Worm (Caenorhabditis elegans) whole organism, L1 larva: ENCODE results near the gene C27D6.12.

ENCODE experiments used
- F16B12.6 ChIP-seq: fragments of 150-350 bp; optimal IDR thresholded peaks from 2 replicates; lab custom pipeline; 2014; ENCODE audit warnings: missing biosample characterization, missing genetic modification characterization
- alr-1 ChIP-seq: fragments of 200-800 bp; sonication (Bioruptor generic); optimal IDR thresholded peaks from 2 replicates; lab custom pipeline; 2018; ENCODE audit warnings: borderline replicate concordance, mild to moderate bottlenecking, missing genetic modification characterization, missing compliant biosample characterization
- ceh-8 ChIP-seq: fragments of 200-800 bp; sonication (Bioruptor generic); optimal IDR thresholded peaks from 2 replicates; lab custom pipeline; 2018; ENCODE audit warnings: mild to moderate bottlenecking, missing genetic modification characterization, moderate library complexity, missing compliant biosample characterization
- ceh-90 ChIP-seq: sonication (generic microtip); optimal IDR thresholded peaks from 2 replicates; lab custom pipeline; 2016; ENCODE audit warnings: missing genetic modification characterization, missing compliant biosample characterization
- efl-1 ChIP-seq, 4 experiments: fragments of 150-350 bp; optimal IDR thresholded peaks in 3 of 4; peaks in 1 of 4; 1 replicate in 1 of 4; 2 replicates in 3 of 4; lab custom pipeline; 2014; ENCODE audit warnings: missing biosample characterization in 2 of 4, missing genetic modification characterization in 2 of 4, missing genetic modification reagents in 2 of 4
- egl-27 ChIP-seq, 2 experiments: fragments of 150-350 bp in 1 of 2; sonication (generic microtip); optimal IDR thresholded peaks; 3 replicates each; lab custom pipeline; 2017 to 2018; ENCODE audit warnings: missing biosample characterization in 2 of 2, missing genetic modification characterization in 2 of 2, missing genetic modification reagents in 2 of 2
- fkh-8 ChIP-seq: sonication (generic microtip); optimal IDR thresholded peaks from 2 replicates; lab custom pipeline; 2016; ENCODE audit warnings: mild to moderate bottlenecking, missing genetic modification characterization, missing compliant biosample characterization
- grh-1 ChIP-seq: fragments of 200-800 bp; sonication (Bioruptor generic); IDR thresholded peaks from 2 replicates; pipeline ENCODE4 v1.3.6; 2022; ENCODE audit warnings: missing genetic modification reagents, missing genetic modification characterization, missing compliant biosample characterization
- hlh-4 ChIP-seq: sonication (generic microtip); optimal IDR thresholded peaks from 2 replicates; lab custom pipeline; 2016; ENCODE audit warnings: mild to moderate bottlenecking, missing genetic modification characterization, missing compliant biosample characterization
- lin-15B ChIP-seq: fragments of 150-350 bp; sonication (generic microtip); optimal IDR thresholded peaks from 3 replicates; lab custom pipeline; 2014; ENCODE audit warnings: missing biosample characterization, missing genetic modification characterization
- lsy-2 ChIP-seq, 2 experiments: fragments of 150-350 bp; optimal IDR thresholded peaks; 2 replicates each; lab custom pipeline; 2014; ENCODE audit warnings: missing biosample characterization in 2 of 2, missing genetic modification characterization in 2 of 2
- mdl-1 ChIP-seq, 2 experiments: fragments of 150-350 bp; optimal IDR thresholded peaks; 2 replicates each; lab custom pipeline; 2014 to 2017; ENCODE audit warnings: missing biosample characterization in 2 of 2, missing genetic modification characterization in 2 of 2, inconsistent platforms in 1 of 2
- mef-2 ChIP-seq: fragments of 150-350 bp; optimal IDR thresholded peaks from 2 replicates; lab custom pipeline; 2014; ENCODE audit warnings: missing biosample characterization, missing genetic modification characterization
- mep-1 ChIP-seq: fragments of 150-350 bp; optimal IDR thresholded peaks from 2 replicates; lab custom pipeline; 2014; ENCODE audit warnings: missing biosample characterization, missing genetic modification characterization
- nhr-71 ChIP-seq: sonication (generic microtip); optimal IDR thresholded peaks from 2 replicates; lab custom pipeline; 2016; ENCODE audit warnings: mild to moderate bottlenecking, missing genetic modification characterization, moderate library complexity, missing compliant biosample characterization
- nhr-84 ChIP-seq: sonication (generic microtip); optimal IDR thresholded peaks from 2 replicates; lab custom pipeline; 2017; ENCODE audit warnings: missing biosample characterization, missing genetic modification characterization
- pax-3 ChIP-seq: fragments of 200-800 bp; sonication (Bioruptor generic); optimal IDR thresholded peaks from 2 replicates; lab custom pipeline; 2018; ENCODE audit warnings: mild to moderate bottlenecking, missing genetic modification characterization, moderate library complexity, missing compliant biosample characterization
- pqm-1 ChIP-seq: sonication (generic microtip); optimal IDR thresholded peaks from 3 replicates; lab custom pipeline; 2017; ENCODE audit warnings: missing biosample characterization, missing genetic modification characterization
- rnt-1 ChIP-seq: sonication (generic microtip); optimal IDR thresholded peaks from 2 replicates; lab custom pipeline; 2016; ENCODE audit warnings: mild to moderate bottlenecking, missing genetic modification characterization, moderate library complexity, missing compliant biosample characterization
- snu-23 ChIP-seq: sonication (generic microtip); optimal IDR thresholded peaks from 2 replicates; lab custom pipeline; 2016; ENCODE audit warnings: missing genetic modification characterization, missing compliant biosample characterization
- sptf-1 ChIP-seq: fragments of 150-350 bp; optimal IDR thresholded peaks from 2 replicates; lab custom pipeline; 2014; ENCODE audit warnings: missing biosample characterization, missing genetic modification characterization
- sup-37 ChIP-seq: fragments of 200-800 bp; sonication (Bioruptor generic); optimal IDR thresholded peaks from 2 replicates; lab custom pipeline; 2018; ENCODE audit warnings: mild to moderate bottlenecking, missing genetic modification characterization, missing compliant biosample characterization
- swsn-7 ChIP-seq: sonication (generic microtip); optimal IDR thresholded peaks from 2 replicates; lab custom pipeline; 2016; ENCODE audit warnings: missing genetic modification characterization, missing compliant biosample characterization
- tbx-2 ChIP-seq: sonication (generic microtip); optimal IDR thresholded peaks from 2 replicates; lab custom pipeline; 2016; ENCODE audit warnings: missing genetic modification characterization, missing compliant biosample characterization
- unc-86 ChIP-seq: sonication (generic microtip); optimal IDR thresholded peaks from 2 replicates; lab custom pipeline; 2016; ENCODE audit warnings: missing genetic modification characterization, missing compliant biosample characterization

The C27D6.12 gene

DNA sequence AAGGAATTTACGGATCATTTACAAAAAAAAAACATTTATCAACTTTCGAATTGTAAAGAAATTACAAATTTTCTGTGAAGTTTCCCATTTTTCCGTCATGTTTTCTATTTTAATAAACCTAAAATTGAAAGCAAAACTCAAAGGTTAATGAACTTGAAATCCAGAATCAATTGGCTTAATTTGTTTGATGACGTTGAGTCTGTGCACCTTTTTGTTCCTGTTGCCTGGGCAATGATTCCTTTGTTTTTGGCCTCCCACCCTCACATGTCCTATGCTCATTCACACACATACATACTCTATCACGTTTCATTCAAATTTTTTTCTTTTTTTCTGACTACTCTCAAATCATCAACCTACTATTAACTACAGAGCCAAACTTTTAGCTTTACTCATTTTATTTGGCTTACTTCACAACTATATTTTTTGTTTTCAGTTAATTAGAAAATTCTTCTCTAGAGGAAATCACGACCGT is 41.5 kb downstream of the C27D6.12 start, which contains the start of gene F58A6.2:
Gene F58A6.2, plus strand, starts transcription at position 422 of the 472 bp plus-strand sequence.
- TF ChIP-seq sup-37 (GFP tag; lab: Kevin White, UChicago) (no peak), nhr-71 (tag; lab: Kevin White, UChicago) (peak; percentile 40), ceh-90 (tag; lab: Kevin White, UChicago) (no peak), lin-15B (tag; lab: Kevin White, UChicago) (no peak), unc-86 (tag; lab: Kevin White, UChicago) (no peak), ceh-8 (GFP tag; lab: Kevin White, UChicago) (peak; percentile 71), mdl-1 (tag; optimal IDR thresholded peaks at IDR 0.05; lab: Kevin White, UChicago) (no peak), egl-27 (tag; optimal IDR thresholded peaks at IDR 0.05; lab: Kevin White, UChicago) (no peak), F16B12.6 (tag; lab: Kevin White, UChicago) (no peak), swsn-7 (no peak), pax-3 (tag; lab: Kevin White, UChicago) (no peak), hlh-4 (no peak), mep-1 (tag; lab: Kevin White, UChicago) (no peak), pqm-1 (tag; lab: Kevin White, UChicago) (no peak), grh-1 (GFP tag; lab: Robert Waterston, UW) (no peak), lsy-2 (tag; optimal IDR thresholded peaks at IDR 0.05; lab: Kevin White, UChicago) (no peak), fkh-8 (tag; lab: Kevin White, UChicago) (peak; percentile 66)
- TF ChIP-seq, all 84 proteins: peak for 3

DNA sequence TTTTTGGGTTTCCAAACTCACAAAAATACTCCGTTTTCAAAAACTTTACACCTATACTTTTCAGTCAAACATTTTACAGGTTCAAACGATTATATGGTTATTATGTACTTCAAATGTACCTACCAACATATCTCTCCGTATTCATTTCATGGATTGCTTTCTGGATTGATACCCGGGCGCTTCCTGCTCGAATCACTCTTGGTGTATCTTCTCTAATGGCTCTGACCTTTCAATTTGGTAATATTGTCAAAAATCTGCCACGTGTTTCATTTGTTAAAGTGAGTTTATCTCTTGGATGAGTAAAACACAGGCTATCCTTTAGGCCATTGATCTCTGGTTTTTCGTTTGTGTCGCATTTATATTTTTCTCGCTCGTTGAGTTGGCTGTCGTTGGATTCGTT is 46.0 kb downstream of the C27D6.12 start:
- TF ChIP-seq hlh-4: no peak
- no peak for TF ChIP-seq efl-1 (optimal IDR thresholded peaks at IDR 0.05; lab: Kevin White, UChicago)
- no peak for TF ChIP-seq efl-1 (GFP tag; optimal IDR thresholded peaks at IDR 0.05 in 1 of 2; lab: Kevin White, UChicago)
- no peak for TF ChIP-seq snu-23 (GFP tag; lab: Kevin White, UChicago)
- TF ChIP-seq tbx-2 (tag; lab: Kevin White, UChicago): no peak
- TF ChIP-seq rnt-1: no peak

DNA sequence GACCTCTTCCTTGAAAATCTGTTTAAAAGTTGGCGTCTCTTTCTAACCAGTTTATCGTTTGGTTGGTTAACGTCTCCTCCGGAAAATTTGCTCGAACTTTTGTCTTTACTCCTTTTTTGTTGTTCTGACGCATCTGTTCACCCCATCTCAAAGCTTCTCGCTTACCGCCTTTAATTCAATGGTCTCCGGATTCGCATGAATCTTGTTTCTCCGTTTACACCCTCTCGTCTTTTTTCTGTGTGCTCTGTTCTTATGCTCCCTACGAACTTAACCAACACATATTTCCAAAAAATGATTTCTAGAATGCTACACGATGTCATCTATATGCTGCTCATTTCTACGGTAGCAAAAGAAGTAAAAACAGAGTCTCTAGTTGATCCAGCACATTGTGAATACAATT is 47.7 kb downstream of the C27D6.12 start, which contains the start of gene lgc-56:
Gene lgc-56, plus strand, starts transcription at position 301 of the 400 bp plus-strand sequence.
- TF ChIP-seq nhr-71 (tag; lab: Kevin White, UChicago) (no peak), mef-2 (tag; lab: Kevin White, UChicago) (no peak), rnt-1 (no peak), alr-1 (tag; lab: Kevin White, UChicago) (no peak), nhr-84 (tag; lab: Kevin White, UChicago) (no peak), sptf-1 (tag; lab: Kevin White, UChicago) (no peak)
